Worm (Caenorhabditis elegans): ENCODE measurements around the gene cdk-11.1.
A peak's percentile ranks its signal among the peaks of the same experiment; 100 is the strongest.

Gene cdk-11.1

ce11 chrII:7663028-7663427, 36.0 kb upstream of the cdk-11.1 start:
- TF ChIP-seq rbr-2 (tag; optimal IDR thresholded peaks at IDR 0.05) (no peak), fos-1 (tag; optimal IDR thresholded peaks at IDR 0.05) (no peak), dmd-8 (GFP tag; IDR thresholded peaks at IDR 0.05) (no peak), ceh-32 (tag; optimal IDR thresholded peaks at IDR 0.05; ENCODE audit: poor library complexity) (no peak), aha-1 (tag) (peak; percentile 60), tra-1 (GFP tag; IDR thresholded peaks at IDR 0.05) (no peak), daf-8 (GFP tag; IDR thresholded peaks at IDR 0.05) (no peak), pqm-1 (tag; optimal IDR thresholded peaks at IDR 0.05) (no peak)

- TF ChIP-seq nhr-77 (tag; optimal IDR thresholded peaks at IDR 0.05) = no peak
- no peak for TF ChIP-seq lir-3 (tag; optimal IDR thresholded peaks at IDR 0.05)
- TF ChIP-seq ZK546.5 (tag; optimal IDR thresholded peaks at IDR 0.05) = no peak
- no peak for TF ChIP-seq daf-8 (GFP tag; IDR thresholded peaks at IDR 0.05)
- TF ChIP-seq vab-7 (GFP tag; IDR thresholded peaks at IDR 0.05) = no peak
- TF ChIP-seq madf-9 (GFP tag; conservative IDR thresholded peaks at IDR 0.05) = no peak
- TF ChIP-seq ama-1 (optimal IDR thresholded peaks at IDR 0.05) = no peak
- no peak for TF ChIP-seq jun-1 (tag; optimal IDR thresholded peaks at IDR 0.05)
- TF ChIP-seq daf-19 (GFP tag; conservative IDR thresholded peaks at IDR 0.05) = no peak
- TF ChIP-seq ceh-62 (tag; optimal IDR thresholded peaks at IDR 0.05) = no peak
- TF ChIP-seq Y105C5A.15 (GFP tag; IDR thresholded peaks at IDR 0.05) = no peak
- TF ChIP-seq dmd-9 (GFP tag; IDR thresholded peaks at IDR 0.05) = no peak
- peak; percentile 88 for TF ChIP-seq aha-1 (tag)
- peak; percentile 44 for TF ChIP-seq F49E8.2 (tag; optimal IDR thresholded peaks at IDR 0.05; ENCODE audit: borderline replicate concordance)
- TF ChIP-seq hmg-1.1 (GFP tag; IDR thresholded peaks at IDR 0.05) = no peak
- no peak for TF ChIP-seq mdt-29 (GFP tag; IDR thresholded peaks at IDR 0.05)
- no peak for TF ChIP-seq ztf-11 (tag; optimal IDR thresholded peaks at IDR 0.05)
- TF ChIP-seq spr-1 (tag; optimal IDR thresholded peaks at IDR 0.05) = no peak
- no peak for TF ChIP-seq lim-7 (GFP tag; IDR thresholded peaks at IDR 0.05)
- no peak for TF ChIP-seq daf-16 (GFP tag; optimal IDR thresholded peaks at IDR 0.05)
- TF ChIP-seq daf-16 (tag; optimal IDR thresholded peaks at IDR 0.05) = no peak
- TF ChIP-seq zfp-3 (GFP tag; conservative IDR thresholded peaks at IDR 0.05) = no peak
- TF ChIP-seq php-3 (GFP tag; IDR thresholded peaks at IDR 0.05) = no peak
- TF ChIP-seq pqm-1 (tag; optimal IDR thresholded peaks at IDR 0.05) = no peak
- no peak for TF ChIP-seq nhr-25 (tag; optimal IDR thresholded peaks at IDR 0.05; ENCODE audit: borderline replicate concordance, insufficient read depth)
- TF ChIP-seq nhr-102 (tag; optimal IDR thresholded peaks at IDR 0.05) = no peak
- TF ChIP-seq Y5F2A.4 (GFP tag; optimal IDR thresholded peaks at IDR 0.05) = no peak
- no peak for TF ChIP-seq ceh-20 (GFP tag; IDR thresholded peaks at IDR 0.05)
- no peak for TF ChIP-seq duxl-1 (tag; optimal IDR thresholded peaks at IDR 0.05; ENCODE audit: poor library complexity)
- no peak for TF ChIP-seq tra-1 (GFP tag; IDR thresholded peaks at IDR 0.05)
- no peak for TF ChIP-seq zfp-2 (tag; optimal IDR thresholded peaks at IDR 0.05)
- TF ChIP-seq snpc-1.2 (GFP tag; IDR thresholded peaks at IDR 0.05) = no peak
- peak in 1 of 2 experiments; percentile 23 for TF ChIP-seq lsy-2 (tag; optimal IDR thresholded peaks at IDR 0.05)
- TF ChIP-seq lin-15B (tag; optimal IDR thresholded peaks at IDR 0.05) = no peak
- TF ChIP-seq F10B5.3 (tag; optimal IDR thresholded peaks at IDR 0.05) = no peak
- TF ChIP-seq mxl-3 (GFP tag; optimal IDR thresholded peaks at IDR 0.05) = no peak
- TF ChIP-seq nhr-237 (tag; optimal IDR thresholded peaks at IDR 0.05) = no peak
- TF ChIP-seq ces-1 (GFP tag; optimal IDR thresholded peaks at IDR 0.05) = no peak
- TF ChIP-seq nhr-28 (tag; optimal IDR thresholded peaks at IDR 0.05) = no peak
- TF ChIP-seq Y48G9A.11 (GFP tag; IDR thresholded peaks at IDR 0.05) = peak; percentile 43; the same call in 1 of the 2 replicates
- no peak for TF ChIP-seq nhr-6 (tag; optimal IDR thresholded peaks at IDR 0.05)
- peak; percentile 73 for TF ChIP-seq dpl-1 (GFP tag; optimal IDR thresholded peaks at IDR 0.05)
- TF ChIP-seq lin-38 (GFP tag; IDR thresholded peaks at IDR 0.05) = peak; percentile 68
Observed at ce11 chrII:7663704-7664660, 35.1 kb upstream of the cdk-11.1 start, which contains the start of the genes F18A1.7 and rpa-1. Gene F18A1.7, minus strand, starts transcription at chrII:7663754. Gene rpa-1, plus strand, starts transcription at chrII:7664582.
